Worm (Caenorhabditis elegans): ENCODE results near the gene bath-5.
"Not testable (repeated sequence)": the region's sequence is repeated elsewhere in the genome, so short reads cannot be mapped to it uniquely, and the experiment has no call there.

Gene bath-5

ce11 chrII:2063989-2064388 is 32.2 kb upstream of the bath-5 start, which contains the start of gene F07E5.13:
F07E5.13 (minus strand) TSS chrII:2064089.
- TF ChIP-seq ama-1 (optimal IDR thresholded peaks at IDR 0.05) (no peak), hnd-1 (tag; optimal IDR thresholded peaks at IDR 0.05) (no peak), ceh-36 (tag; optimal IDR thresholded peaks at IDR 0.05) (no peak), tbx-37 (GFP tag; conservative IDR thresholded peaks at IDR 0.05) (no peak), scrt-1 (GFP tag; IDR thresholded peaks at IDR 0.05) (no peak), ets-7 (tag; optimal IDR thresholded peaks at IDR 0.05) (no peak), sea-1 (GFP tag; conservative IDR thresholded peaks at IDR 0.05) (no peak), hmg-4 (GFP tag; optimal IDR thresholded peaks at IDR 0.05) (no peak), flt-1 (GFP tag; IDR thresholded peaks at IDR 0.05) (no peak), B0310.2 (tag; optimal IDR thresholded peaks at IDR 0.05) (no peak), F13C5.2 (tag; optimal IDR thresholded peaks at IDR 0.05) (no peak), tra-4 (tag; optimal IDR thresholded peaks at IDR 0.05) (no peak), tbx-11 (GFP tag; IDR thresholded peaks at IDR 0.05) (no peak), hmbx-1 (tag; optimal IDR thresholded peaks at IDR 0.05) (no peak), pes-1 (GFP tag; IDR thresholded peaks at IDR 0.05) (no peak), aly-1 (tag; optimal IDR thresholded peaks at IDR 0.05) (no peak), ceh-13 (GFP tag; optimal IDR thresholded peaks at IDR 0.05) (no peak)

ce11 chrII:2058985-2059384 is 27.2 kb upstream of the bath-5 start, which contains the start of gene F07E5.5:
F07E5.5 (minus strand) TSS chrII:2059070.
- TF ChIP-seq ets-7 (tag; optimal IDR thresholded peaks at IDR 0.05) = no peak
- no peak for TF ChIP-seq flt-1 (GFP tag; IDR thresholded peaks at IDR 0.05)
- TF ChIP-seq pes-1 (GFP tag; IDR thresholded peaks at IDR 0.05) = no peak
- no peak for TF ChIP-seq B0310.2 (tag; optimal IDR thresholded peaks at IDR 0.05)
- TF ChIP-seq sea-1 (GFP tag; conservative IDR thresholded peaks at IDR 0.05) = no peak

- TF ChIP-seq hmg-4 (GFP tag; optimal IDR thresholded peaks at IDR 0.05) (no peak), ama-1 (optimal IDR thresholded peaks at IDR 0.05) (no peak)
Observed at ce11 chrII:2051372-2051771, 19.6 kb upstream of the bath-5 start, which contains the start of gene fbxb-35. fbxb-35 (plus strand) TSS chrII:2051672.

ce11 chrII:2046556-2046955 is 14.8 kb upstream of the bath-5 start, which contains the start of gene math-1:
math-1 (minus strand) TSS chrII:2046656.
- TF ChIP-seq flt-1 (GFP tag; IDR thresholded peaks at IDR 0.05); B0310.2 (tag; optimal IDR thresholded peaks at IDR 0.05); tbx-37 (GFP tag; conservative IDR thresholded peaks at IDR 0.05): not testable (repeated sequence)

ce11 chrII:2045505-2045904 is 13.8 kb upstream of the bath-5 start, which contains the start of gene bath-24:
bath-24 (minus strand) TSS chrII:2045605.
- TF ChIP-seq tra-4 (tag; optimal IDR thresholded peaks at IDR 0.05) (no peak), ceh-13 (GFP tag; optimal IDR thresholded peaks at IDR 0.05) (no peak), hnd-1 (tag; optimal IDR thresholded peaks at IDR 0.05) (no peak), hmg-4 (GFP tag; optimal IDR thresholded peaks at IDR 0.05) (no peak), ama-1 (optimal IDR thresholded peaks at IDR 0.05) (no peak), ets-7 (tag; optimal IDR thresholded peaks at IDR 0.05) (no peak), ceh-36 (tag; optimal IDR thresholded peaks at IDR 0.05) (no peak), aly-1 (tag; optimal IDR thresholded peaks at IDR 0.05) (no peak)

ce11 chrII:2042447-2042846 is 10.7 kb upstream of the bath-5 start, which contains the start of gene bath-20:
bath-20 (minus strand) TSS chrII:2042547.
- TF ChIP-seq tbx-11 (GFP tag; IDR thresholded peaks at IDR 0.05) (no peak), sea-1 (GFP tag; conservative IDR thresholded peaks at IDR 0.05) (no peak), flt-1 (GFP tag; IDR thresholded peaks at IDR 0.05) (no peak), ets-7 (tag; optimal IDR thresholded peaks at IDR 0.05) (no peak), ceh-36 (tag; optimal IDR thresholded peaks at IDR 0.05) (no peak), tbx-37 (GFP tag; conservative IDR thresholded peaks at IDR 0.05) (no peak)

ce11 chrII:2039288-2039687 is 7.5 kb upstream of the bath-5 start, which contains the start of gene bath-19:
bath-19 (minus strand) TSS chrII:2039388.
- TF ChIP-seq tra-4 (tag; optimal IDR thresholded peaks at IDR 0.05) (no peak), hnd-1 (tag; optimal IDR thresholded peaks at IDR 0.05) (no peak), aly-1 (tag; optimal IDR thresholded peaks at IDR 0.05) (no peak), F13C5.2 (tag; optimal IDR thresholded peaks at IDR 0.05) (no peak), ceh-13 (GFP tag; optimal IDR thresholded peaks at IDR 0.05) (no peak), B0310.2 (tag; optimal IDR thresholded peaks at IDR 0.05) (no peak), tbx-11 (GFP tag; IDR thresholded peaks at IDR 0.05) (no peak), hmg-4 (GFP tag; optimal IDR thresholded peaks at IDR 0.05) (no peak), sea-1 (GFP tag; conservative IDR thresholded peaks at IDR 0.05) (no peak), tbx-37 (GFP tag; conservative IDR thresholded peaks at IDR 0.05) (no peak), scrt-1 (GFP tag; IDR thresholded peaks at IDR 0.05) (no peak), hmbx-1 (tag; optimal IDR thresholded peaks at IDR 0.05) (no peak), flt-1 (GFP tag; IDR thresholded peaks at IDR 0.05) (no peak), ceh-36 (tag; optimal IDR thresholded peaks at IDR 0.05) (no peak), ets-7 (tag; optimal IDR thresholded peaks at IDR 0.05) (no peak), ama-1 (optimal IDR thresholded peaks at IDR 0.05) (no peak), pes-1 (GFP tag; IDR thresholded peaks at IDR 0.05) (no peak)

ce11 chrII:2033286-2033685 is 1.5 kb upstream of the bath-5 start, which contains the start of gene F59H6.14:
F59H6.14 (plus strand) TSS chrII:2033586.
- TF ChIP-seq scrt-1 (GFP tag; IDR thresholded peaks at IDR 0.05) (no peak), hmg-4 (GFP tag; optimal IDR thresholded peaks at IDR 0.05) (no peak), ceh-36 (tag; optimal IDR thresholded peaks at IDR 0.05) (no peak)

- not testable (repeated sequence) for TF ChIP-seq pes-1 (GFP tag; IDR thresholded peaks at IDR 0.05); B0310.2 (tag; optimal IDR thresholded peaks at IDR 0.05); aly-1 (tag; optimal IDR thresholded peaks at IDR 0.05)
Observed at ce11 chrII:2032282-2032681, 530 bp upstream of the bath-5 start, which contains the start of gene btb-4. btb-4 (plus strand) TSS chrII:2032316.

Data from whole organism, early embryonic.